Fruit fly (Drosophila melanogaster): ENCODE measurements around the gene CG32237.

DNA sequence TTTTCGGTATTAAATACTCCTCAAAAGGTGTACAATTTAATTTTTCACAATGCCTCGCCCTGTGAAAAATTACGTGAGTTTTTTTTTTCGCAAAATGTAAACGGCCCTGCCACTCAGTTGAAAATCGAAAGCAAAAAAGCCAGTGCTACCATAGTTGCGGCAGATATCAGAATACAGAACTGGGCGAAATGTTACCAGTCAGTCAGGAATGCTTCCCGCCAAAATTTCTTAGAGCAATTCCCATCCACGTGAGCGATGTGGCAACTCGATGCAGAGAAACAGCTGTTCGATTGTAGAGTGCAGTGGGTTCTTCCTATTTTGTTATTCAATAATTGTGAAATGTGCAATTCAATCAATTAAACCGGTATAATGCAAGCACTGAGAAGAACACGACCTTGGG lies 26.7 kb downstream of the CG32237 start, which contains the start of the genes Dhc64C and LeuRS-m:
- TF ChIP-seq CG8319 (GFP tag; optimal IDR thresholded peaks at IDR 0.05) (no peak), eg (GFP tag; IDR thresholded peaks at IDR 0.05) (no peak), Sox102F (GFP tag; optimal IDR thresholded peaks at IDR 0.05) (no peak), CG6792 (GFP tag; optimal IDR thresholded peaks at IDR 0.05) (no peak), Sox15 (GFP tag; optimal IDR thresholded peaks at IDR 0.05) (no peak)
